Worm (Caenorhabditis elegans) whole organism, young adult: ENCODE measurements around the gene K06B9.6.

Experiments
- B0035.1 ChIP-seq: sonication (generic microtip); optimal IDR thresholded peaks from 2 replicates; lab custom pipeline; 2016; ENCODE audit warnings: missing genetic modification characterization, mild to moderate bottlenecking, missing compliant biosample characterization, missing genotype, missing genetic modification reagents
- B0261.1 ChIP-seq: sonication (generic microtip); optimal IDR thresholded peaks from 2 replicates; lab custom pipeline; 2016; ENCODE audit warnings: mild to moderate bottlenecking, missing genetic modification characterization, moderate library complexity, missing compliant biosample characterization
- B0336.3 ChIP-seq: fragments of 200-800 bp; sonication (Bioruptor generic); IDR thresholded peaks from 2 replicates; pipeline ENCODE4 v1.3.6; 2022; ENCODE audit warnings: missing genetic modification characterization, missing compliant biosample characterization
- F10E7.11 ChIP-seq: sonication (generic microtip); optimal IDR thresholded peaks from 2 replicates; lab custom pipeline; 2017; ENCODE audit warnings: mild to moderate bottlenecking, missing genetic modification characterization, moderate library complexity, missing compliant biosample characterization
- F22D6.2 ChIP-seq: sonication (generic microtip); optimal IDR thresholded peaks from 2 replicates; lab custom pipeline; 2016; ENCODE audit warnings: mild to moderate bottlenecking, missing genetic modification characterization, missing compliant biosample characterization
- T07F8.4 ChIP-seq: sonication (generic microtip); optimal IDR thresholded peaks from 2 replicates; lab custom pipeline; 2016; ENCODE audit warnings: mild to moderate bottlenecking, missing genetic modification characterization, moderate library complexity, missing compliant biosample characterization
- T26A5.8 ChIP-seq: sonication (generic microtip); optimal IDR thresholded peaks from 2 replicates; lab custom pipeline; 2016; ENCODE audit warnings: missing genetic modification characterization, missing compliant biosample characterization
- Y53G8AR.9 ChIP-seq: fragments of 200-800 bp; sonication (Bioruptor generic); conservative IDR thresholded peaks from 2 replicates; pipeline ENCODE4 v1.3.6; 2022; ENCODE audit warnings: missing genetic modification reagents, missing genetic modification characterization, missing compliant biosample characterization
- ZK185.1 ChIP-seq: sonication (generic microtip); optimal IDR thresholded peaks from 2 replicates; lab custom pipeline; 2016; ENCODE audit warnings: mild to moderate bottlenecking, missing genetic modification characterization, missing compliant biosample characterization; ENCODE audit not compliant: poor library complexity, severe bottlenecking
- aptf-3 ChIP-seq: fragments of 200-800 bp; sonication (Bioruptor generic); IDR thresholded peaks from 2 replicates; pipeline ENCODE4 v1.3.6; 2022; ENCODE audit warnings: missing genetic modification characterization, missing compliant biosample characterization
- ceh-40 ChIP-seq: fragments of 200-800 bp; sonication (Bioruptor generic); IDR thresholded peaks from 2 replicates; pipeline ENCODE4 v1.3.6; 2022; ENCODE audit warnings: missing genetic modification characterization, missing compliant biosample characterization
- ceh-58 ChIP-seq: fragments of 200-800 bp; sonication (Bioruptor generic); IDR thresholded peaks from 2 replicates; pipeline ENCODE4 v1.3.6; 2022; ENCODE audit warnings: missing genetic modification characterization, missing compliant biosample characterization
- ceh-91 ChIP-seq: fragments of 200-800 bp; sonication (Bioruptor generic); IDR thresholded peaks from 2 replicates; pipeline ENCODE4 v1.3.6; 2022; ENCODE audit warnings: missing genetic modification reagents, missing genetic modification characterization, missing compliant biosample characterization
- dpff-1 ChIP-seq: sonication (generic microtip); optimal IDR thresholded peaks from 2 replicates; lab custom pipeline; 2017; ENCODE audit warnings: mild to moderate bottlenecking, missing genetic modification characterization, missing compliant biosample characterization
- efl-1 ChIP-seq: fragments of 150-350 bp; optimal IDR thresholded peaks from 2 replicates; lab custom pipeline; 2014; ENCODE audit warnings: missing biosample characterization, missing genetic modification reagents, missing genetic modification characterization
- ekl-4 ChIP-seq: fragments of 200-800 bp; sonication (Bioruptor generic); IDR thresholded peaks from 2 replicates; pipeline ENCODE4 v1.3.6; 2022; ENCODE audit warnings: missing genetic modification reagents, missing genetic modification characterization, missing compliant biosample characterization
- ets-4 ChIP-seq: fragments of 200-800 bp; sonication (Bioruptor generic); optimal IDR thresholded peaks from 2 replicates; lab custom pipeline; 2018; ENCODE audit warnings: mild to moderate bottlenecking, missing genetic modification characterization, missing compliant biosample characterization
- him-1 ChIP-seq: sonication (generic microtip); optimal IDR thresholded peaks from 2 replicates; lab custom pipeline; 2016; ENCODE audit warnings: missing genotype, missing genetic modification reagents, missing genetic modification characterization, missing compliant biosample characterization
- hmg-20 ChIP-seq: fragments of 200-800 bp; sonication (Bioruptor generic); IDR thresholded peaks from 2 replicates; pipeline ENCODE4 v1.3.6; 2022; ENCODE audit warnings: missing genetic modification reagents, missing genetic modification characterization, missing compliant biosample characterization
- let-607 ChIP-seq, 2 experiments: fragments of 200-800 bp in 1 of 2; sonication (Bioruptor generic) in 1 of 2; sonication (generic microtip) in 1 of 2; optimal IDR thresholded peaks; 2 replicates each; lab custom pipeline; 2016 to 2018; ENCODE audit warnings: mild to moderate bottlenecking in 2 of 2, missing compliant biosample characterization in 2 of 2, missing genetic modification characterization in 2 of 2, moderate library complexity in 2 of 2, missing genotype in 1 of 2
- lsl-1 ChIP-seq: fragments of 200-800 bp; sonication (Bioruptor generic); optimal IDR thresholded peaks from 2 replicates; lab custom pipeline; 2018; ENCODE audit warnings: mild to moderate bottlenecking, missing genetic modification characterization, moderate library complexity, missing compliant biosample characterization
- madf-8 ChIP-seq: fragments of 200-800 bp; sonication (Bioruptor generic); conservative IDR thresholded peaks from 2 replicates; pipeline ENCODE4 v1.3.6; 2022; ENCODE audit warnings: missing genetic modification reagents, missing genetic modification characterization, missing compliant biosample characterization
- mxl-1 ChIP-seq: sonication (generic microtip); optimal IDR thresholded peaks from 2 replicates; lab custom pipeline; 2016; ENCODE audit warnings: missing genetic modification characterization, missing compliant biosample characterization
- nfya-2 ChIP-seq: fragments of 200-800 bp; sonication (Bioruptor generic); IDR thresholded peaks from 2 replicates; pipeline ENCODE4 v1.3.6; 2022; ENCODE audit warnings: missing genetic modification reagents, missing genetic modification characterization, missing compliant biosample characterization
- nhr-179 ChIP-seq: sonication (generic microtip); optimal IDR thresholded peaks from 2 replicates; lab custom pipeline; 2016; ENCODE audit warnings: mild to moderate bottlenecking, missing genetic modification characterization, missing compliant biosample characterization
- nhr-80 ChIP-seq: sonication (generic microtip); optimal IDR thresholded peaks from 2 replicates; lab custom pipeline; 2016; ENCODE audit warnings: missing genetic modification characterization, missing compliant biosample characterization
- pbrm-1 ChIP-seq: fragments of 200-800 bp; sonication (Bioruptor generic); IDR thresholded peaks from 2 replicates; pipeline ENCODE4 v1.3.6; 2022; ENCODE audit warnings: missing genetic modification reagents, missing genetic modification characterization, missing compliant biosample characterization
- pha-4 ChIP-seq: fragments of 150-350 bp; sonication (generic microtip); optimal IDR thresholded peaks from 2 replicates; lab custom pipeline; 2014; ENCODE audit warnings: missing biosample characterization, missing genetic modification reagents, missing genetic modification characterization
- repo-1 ChIP-seq: sonication (generic microtip); optimal IDR thresholded peaks from 2 replicates; lab custom pipeline; 2017; ENCODE audit warnings: mild to moderate bottlenecking, missing genetic modification characterization, missing compliant biosample characterization
- snpc-1.1 ChIP-seq: sonication (generic microtip); optimal IDR thresholded peaks from 2 replicates; lab custom pipeline; 2017; ENCODE audit warnings: missing genetic modification characterization, mild to moderate bottlenecking, missing compliant biosample characterization, antibody characterized with exemption, moderate library complexity, missing genotype, missing genetic modification reagents; ENCODE audit not compliant: insufficient read depth
- snpc-3.4 ChIP-seq: sonication (generic microtip); optimal IDR thresholded peaks from 2 replicates; lab custom pipeline; 2017; ENCODE audit warnings: missing genetic modification characterization, mild to moderate bottlenecking, missing compliant biosample characterization, antibody characterized with exemption, moderate library complexity, missing genotype, missing genetic modification reagents
- zfh-2 ChIP-seq: fragments of 200-800 bp; sonication (Bioruptor generic); conservative IDR thresholded peaks from 2 replicates; pipeline ENCODE4 v1.3.6; 2022; ENCODE audit warnings: missing genetic modification reagents, missing genetic modification characterization, missing compliant biosample characterization
- ztf-28 ChIP-seq: fragments of 200-800 bp; sonication (Bioruptor generic); IDR thresholded peaks from 2 replicates; pipeline ENCODE4 v1.3.6; 2022; ENCODE audit warnings: missing genetic modification reagents, missing genetic modification characterization, missing compliant biosample characterization
- ztf-3 ChIP-seq: fragments of 200-800 bp; sonication (Bioruptor generic); optimal IDR thresholded peaks from 2 replicates; lab custom pipeline; 2018; ENCODE audit warnings: mild to moderate bottlenecking, missing genetic modification characterization, missing compliant biosample characterization

K06B9.6 gene

DNA sequence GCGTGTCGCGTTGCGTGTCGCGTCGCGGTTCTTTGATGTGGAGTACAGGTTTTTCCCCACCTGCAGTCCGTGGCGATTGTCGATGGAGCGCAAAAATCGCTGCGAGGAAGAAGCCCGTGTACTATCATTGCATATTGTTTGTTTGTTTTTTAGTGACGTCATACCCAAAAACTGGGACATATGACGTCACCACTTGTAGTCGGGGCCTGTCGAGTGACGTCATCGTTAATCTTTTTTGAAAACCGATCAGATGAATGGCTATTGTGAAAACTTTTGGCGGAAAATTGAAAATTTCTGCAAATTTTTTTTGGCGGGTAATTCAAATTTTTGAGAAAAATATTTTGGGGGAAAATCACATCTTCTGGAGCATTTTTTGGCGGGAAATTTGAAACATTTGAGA is 29.3 kb downstream of the K06B9.6 start:
- TF ChIP-seq F10E7.11 (tag; lab: Kevin White, UChicago) (no peak), aptf-3 (GFP tag; lab: Robert Waterston, UW) (no peak), nhr-80 (tag; lab: Kevin White, UChicago) (no peak), dpff-1 (tag; lab: Kevin White, UChicago) (no peak), pha-4 (no peak), pbrm-1 (no peak), nhr-179 (tag; lab: Kevin White, UChicago) (no peak), T07F8.4 (tag; lab: Kevin White, UChicago) (no peak), B0336.3 (GFP tag; lab: Robert Waterston, UW) (no peak), F22D6.2 (tag; lab: Kevin White, UChicago) (no peak), ceh-40 (GFP tag; lab: Robert Waterston, UW) (no peak), ZK185.1 (no peak), ets-4 (GFP tag; lab: Kevin White, UChicago) (no peak), efl-1 (GFP tag; lab: Kevin White, UChicago) (no peak), T26A5.8 (tag; lab: Kevin White, UChicago) (no peak), let-607 (tag; optimal IDR thresholded peaks at IDR 0.05; lab: Kevin White, UChicago) (no peak), ekl-4 (no peak), B0261.1 (tag; lab: Kevin White, UChicago) (no peak), ztf-3 (GFP tag; lab: Kevin White, UChicago) (no peak)

DNA sequence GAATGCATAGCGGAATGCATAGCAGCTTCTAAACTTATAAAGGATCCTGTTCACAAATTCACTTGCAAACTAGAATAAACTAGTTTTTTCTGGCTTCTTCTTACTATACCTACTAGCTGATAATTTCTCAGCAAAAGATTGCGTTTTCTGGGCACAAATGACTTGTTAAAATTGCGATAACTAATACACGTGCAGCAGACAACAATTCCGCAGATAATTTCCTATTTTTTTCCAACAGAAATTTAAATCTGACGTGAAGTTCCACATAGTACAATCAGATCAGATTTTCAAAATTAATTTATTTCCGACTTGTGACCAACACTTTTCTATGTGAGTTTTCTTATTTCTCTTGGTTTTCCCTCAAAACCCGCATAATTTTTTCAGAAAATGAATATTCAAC is 32.2 kb downstream of the K06B9.6 start, which contains the start of gene scrm-8:
TSS of gene scrm-8 (plus strand) at position 301 of the 400 bp plus-strand sequence.
- TF ChIP-seq B0035.1 (tag; lab: Kevin White, UChicago) (no peak), T07F8.4 (tag; lab: Kevin White, UChicago) (no peak), ekl-4 (no peak), mxl-1 (tag; lab: Kevin White, UChicago) (no peak), ceh-91 (GFP tag; lab: Robert Waterston, UW) (no peak), snpc-3.4 (tag; lab: Kevin White, UChicago) (no peak), ceh-58 (GFP tag; lab: Robert Waterston, UW) (no peak), Y53G8AR.9 (GFP tag; lab: Robert Waterston, UW) (no peak), repo-1 (tag; lab: Kevin White, UChicago) (no peak), him-1 (tag; lab: Kevin White, UChicago) (no peak), madf-8 (GFP tag; lab: Robert Waterston, UW) (no peak)
- TF ChIP-seq, all 124 proteins: peak for 0

DNA sequence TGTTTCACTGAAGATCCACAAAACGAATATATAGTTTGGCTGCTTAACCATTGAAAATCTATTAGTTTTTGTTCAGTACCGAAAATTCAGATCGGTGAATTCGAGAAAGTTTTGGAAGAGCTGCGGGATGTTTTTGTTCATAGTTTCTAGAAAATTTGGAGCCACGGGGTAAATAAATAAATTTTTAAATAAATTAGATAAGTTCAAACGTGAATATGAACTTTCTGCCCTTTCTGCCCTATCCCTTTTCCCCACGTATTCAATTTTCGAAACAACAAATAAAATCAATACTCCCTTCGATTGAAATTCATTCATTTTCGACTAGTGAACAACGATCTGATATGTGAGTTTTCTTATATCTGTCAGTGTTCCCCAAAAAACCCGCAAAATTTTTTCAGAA is 34.5 kb downstream of the K06B9.6 start, which contains the start of gene scrm-5:
TSS of gene scrm-5 (plus strand) at position 301 of the 400 bp plus-strand sequence.
- TF ChIP-seq ztf-28 (GFP tag; lab: Robert Waterston, UW) (no peak), hmg-20 (GFP tag; lab: Robert Waterston, UW) (no peak), ets-4 (GFP tag; lab: Kevin White, UChicago) (no peak), repo-1 (tag; lab: Kevin White, UChicago) (no peak), nfya-2 (GFP tag; lab: Robert Waterston, UW) (no peak), zfh-2 (no peak), lsl-1 (GFP tag; lab: Kevin White, UChicago) (no peak)

DNA sequence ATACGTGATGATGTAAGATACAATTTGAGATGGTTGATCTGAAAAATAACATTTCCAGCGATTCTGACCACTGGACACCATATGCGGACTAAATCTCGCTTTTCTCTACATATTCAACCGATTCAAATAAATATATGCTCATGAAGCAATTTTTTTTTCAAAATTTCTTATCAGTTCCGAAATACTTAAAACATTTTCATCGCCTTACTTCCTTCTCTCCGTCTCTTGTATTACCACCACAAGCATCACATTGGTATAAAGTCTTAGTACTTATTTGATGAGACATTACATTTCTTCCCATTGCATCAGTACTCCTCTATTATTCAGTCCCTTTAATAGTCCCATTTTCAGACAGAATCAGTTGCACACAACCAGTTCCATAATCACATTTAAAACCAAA is 42.0 kb downstream of the K06B9.6 start, which contains the start of gene K08D10.14:
TSS of gene K08D10.14 (plus strand) at position 301 of the 400 bp plus-strand sequence.
- peak; percentile 17 for TF ChIP-seq nhr-80 (tag; lab: Kevin White, UChicago)
- TF ChIP-seq snpc-1.1 (tag; lab: Kevin White, UChicago) = no peak
